Fruit fly (Drosophila melanogaster) whole organism, embryonic: ENCODE data around the gene Rnf146.

Experiments used
- Atf6 ChIP-seq: fragments of 200-800 bp; sonication (Bioruptor generic); IDR thresholded peaks from 2 replicates; pipeline ENCODE4 v1.3.6; 2022; ENCODE audit warnings: missing biosample characterization, missing genetic modification characterization
- Bdp1 ChIP-seq: fragments of 200-800 bp; sonication (Bioruptor generic); optimal IDR thresholded peaks from 3 replicates; lab custom pipeline; 2016; ENCODE audit warnings: missing biosample characterization, missing genetic modification characterization
- Bgb ChIP-seq: fragments of 200-800 bp; sonication (Bioruptor generic); IDR thresholded peaks from 2 replicates; pipeline ENCODE4 v1.3.6; 2022; ENCODE audit warnings: missing biosample characterization, missing genetic modification characterization; ENCODE audit not compliant: partially characterized antibody
- CG11695 ChIP-seq: fragments of 200-800 bp; sonication (Bioruptor generic); IDR thresholded peaks from 3 replicates; pipeline ENCODE4 v1.3.6; 2022; ENCODE audit warnings: missing biosample characterization, missing genetic modification characterization
- CG1233 ChIP-seq: fragments of 200-800 bp; sonication (Bioruptor generic); optimal IDR thresholded peaks from 4 replicates; lab custom pipeline; 2018; ENCODE audit warnings: missing biosample characterization, mild to moderate bottlenecking, missing genetic modification characterization
- CG14441 ChIP-seq: fragments of 200-800 bp; sonication (Bioruptor generic); IDR thresholded peaks from 2 replicates; pipeline ENCODE4 v1.3.6; 2022; ENCODE audit warnings: missing biosample characterization, missing genetic modification characterization
- CG2202 ChIP-seq: fragments of 200-800 bp; sonication (Bioruptor generic); optimal IDR thresholded peaks from 2 replicates; lab custom pipeline; 2018; ENCODE audit warnings: missing biosample characterization, mild to moderate bottlenecking, missing genetic modification characterization
- CG2889 ChIP-seq: fragments of 200-800 bp; sonication (Bioruptor generic); IDR thresholded peaks from 3 replicates; pipeline ENCODE4 v1.3.6; 2022; ENCODE audit warnings: missing biosample characterization, missing genetic modification characterization
- CG32532 ChIP-seq: fragments of 200-800 bp; sonication (Bioruptor generic); IDR thresholded peaks from 2 replicates; pipeline ENCODE4 v1.3.6; 2022; ENCODE audit warnings: missing biosample characterization, missing genetic modification characterization
- CG34376 ChIP-seq: fragments of 200-800 bp; sonication (Bioruptor generic); optimal IDR thresholded peaks from 2 replicates; lab custom pipeline; 2018; ENCODE audit warnings: missing biosample characterization, mild to moderate bottlenecking, missing genetic modification characterization
- CG3847 ChIP-seq: fragments of 200-800 bp; sonication (Bioruptor generic); IDR thresholded peaks from 2 replicates; pipeline ENCODE4 v1.3.6; 2022; ENCODE audit warnings: missing biosample characterization, missing genetic modification characterization
- CG3995 ChIP-seq: fragments of 200-800 bp; sonication (Bioruptor generic); optimal IDR thresholded peaks from 3 replicates; lab custom pipeline; 2016; ENCODE audit warnings: missing biosample characterization, missing genetic modification characterization
- CG5180 ChIP-seq: fragments of 200-800 bp; sonication (Bioruptor generic); optimal IDR thresholded peaks from 3 replicates; lab custom pipeline; 2017; ENCODE audit warnings: missing biosample characterization, missing genetic modification characterization, mild to moderate bottlenecking, moderate library complexity, missing genetic modification reagents
- CG6175 ChIP-seq: fragments of 200-800 bp; sonication (Bioruptor generic); IDR thresholded peaks from 3 replicates; pipeline ENCODE4 v1.3.6; 2022; ENCODE audit warnings: missing biosample characterization, missing genetic modification characterization
- CG7928 ChIP-seq: fragments of 200-800 bp; sonication (Bioruptor generic); optimal IDR thresholded peaks from 2 replicates; lab custom pipeline; 2017; ENCODE audit warnings: missing biosample characterization, mild to moderate bottlenecking, missing genetic modification characterization
- CG7963 ChIP-seq: fragments of 200-800 bp; sonication (Bioruptor generic); IDR thresholded peaks from 3 replicates; pipeline ENCODE4 v1.3.6; 2022; ENCODE audit warnings: missing biosample characterization, missing genetic modification characterization; ENCODE audit not compliant: partially characterized antibody
- CG8765 ChIP-seq: fragments of 200-800 bp; sonication (Bioruptor generic); IDR thresholded peaks from 2 replicates; pipeline ENCODE4 v1.3.6; 2022; ENCODE audit warnings: missing biosample characterization, missing genetic modification characterization
- ERR ChIP-seq: fragments of 200-800 bp; sonication (Bioruptor generic); optimal IDR thresholded peaks from 2 replicates; lab custom pipeline; 2016; ENCODE audit warnings: missing biosample characterization, missing genetic modification characterization
- Gsc ChIP-seq: fragments of 200-800 bp; sonication (Bioruptor generic); IDR thresholded peaks from 2 replicates; pipeline ENCODE4 v1.3.6; 2022; ENCODE audit warnings: missing biosample characterization, missing genetic modification characterization
- Hr78 ChIP-seq, 2 experiments: fragments of 200-800 bp in 1 of 2; fragments of >200 bp in 1 of 2; sonication (Bioruptor generic) in 1 of 2; optimal IDR thresholded peaks; 2 replicates each; lab custom pipeline; 2017 to 2019; ENCODE audit warnings: missing biosample characterization in 2 of 2, missing genetic modification characterization in 2 of 2, mild to moderate bottlenecking in 1 of 2, moderate library complexity in 1 of 2
- Jarid2 ChIP-seq: fragments of 200-800 bp; sonication (Bioruptor generic); optimal IDR thresholded peaks from 3 replicates; lab custom pipeline; 2017; ENCODE audit warnings: mild to moderate bottlenecking, missing biosample characterization, missing genetic modification reagents, missing genetic modification characterization
- Mad ChIP-seq: fragments of 200-800 bp; sonication (Bioruptor generic); optimal IDR thresholded peaks from 2 replicates; lab custom pipeline; 2016; ENCODE audit warnings: missing biosample characterization, missing genetic modification characterization
- Opbp ChIP-seq: fragments of 200-800 bp; sonication (Bioruptor generic); IDR thresholded peaks from 3 replicates; pipeline ENCODE4 v1.3.6; 2022; ENCODE audit warnings: missing biosample characterization, missing genetic modification characterization; ENCODE audit not compliant: partially characterized antibody
- Poxn ChIP-seq: fragments of 200-800 bp; sonication (Bioruptor generic); IDR thresholded peaks from 2 replicates; pipeline ENCODE4 v1.3.6; 2022; ENCODE audit warnings: missing biosample characterization, missing genetic modification characterization
- Ssrp ChIP-seq: fragments of 200-800 bp; sonication (Bioruptor generic); optimal IDR thresholded peaks from 2 replicates; lab custom pipeline; 2018; ENCODE audit warnings: missing biosample characterization, mild to moderate bottlenecking, missing genetic modification characterization, moderate library complexity
- Trl ChIP-seq, 3 experiments: fragments of >200 bp in 2 of 3; fragments of 200-800 bp in 1 of 3; sonication (Bioruptor generic) in 1 of 3; optimal IDR thresholded peaks; 2 replicates in 1 of 3; 3 replicates in 2 of 3; lab custom pipeline; 2016 to 2017; ENCODE audit warnings: missing biosample characterization in 1 of 3, missing genetic modification characterization in 1 of 3
- bigmax ChIP-seq: fragments of 200-800 bp; sonication (Bioruptor generic); optimal IDR thresholded peaks from 2 replicates; lab custom pipeline; 2018; ENCODE audit warnings: missing biosample characterization, mild to moderate bottlenecking, missing genetic modification characterization
- chinmo ChIP-seq: fragments of 200-800 bp; sonication (Bioruptor generic); IDR thresholded peaks from 4 replicates; pipeline ENCODE4 v1.3.6; 2022; ENCODE audit warnings: missing biosample characterization, missing genetic modification characterization; ENCODE audit not compliant: partially characterized antibody
- crp ChIP-seq, 2 experiments: fragments of 200-800 bp; sonication (Bioruptor generic); optimal IDR thresholded peaks; 2 replicates in 1 of 2; 3 replicates in 1 of 2; lab custom pipeline; 2017; ENCODE audit warnings: missing biosample characterization in 2 of 2, missing genetic modification characterization in 2 of 2, mild to moderate bottlenecking in 1 of 2, moderate library complexity in 1 of 2
- exex ChIP-seq: fragments of 200-800 bp; sonication (Bioruptor generic); optimal IDR thresholded peaks from 4 replicates; lab custom pipeline; 2018; ENCODE audit warnings: missing biosample characterization, mild to moderate bottlenecking, missing genetic modification characterization, moderate library complexity
- fru ChIP-seq: fragments of >200 bp; optimal IDR thresholded peaks from 2 replicates; lab custom pipeline; 2017
- ftz-f1 ChIP-seq: fragments of 200-800 bp; sonication (Bioruptor generic); optimal IDR thresholded peaks from 2 replicates; lab custom pipeline; 2016; ENCODE audit warnings: missing biosample characterization, missing genetic modification characterization
- gsb-n ChIP-seq: fragments of 200-800 bp; sonication (Bioruptor generic); optimal IDR thresholded peaks from 3 replicates; lab custom pipeline; 2018; ENCODE audit warnings: missing biosample characterization, mild to moderate bottlenecking, missing genetic modification characterization
- kni ChIP-seq: fragments of 200-800 bp; sonication (Bioruptor generic); optimal IDR thresholded peaks from 3 replicates; lab custom pipeline; 2017; ENCODE audit warnings: mild to moderate bottlenecking, missing biosample characterization, missing genetic modification reagents, missing genetic modification characterization
- lab ChIP-seq: fragments of 200-800 bp; sonication (Bioruptor generic); optimal IDR thresholded peaks from 3 replicates; lab custom pipeline; 2017; ENCODE audit warnings: missing biosample characterization, missing genetic modification characterization, mild to moderate bottlenecking, moderate library complexity, missing genetic modification reagents
- otp ChIP-seq: fragments of 200-800 bp; sonication (Bioruptor generic); IDR thresholded peaks from 3 replicates; pipeline ENCODE4, ENCODE4 v1.3.6; 2022; ENCODE audit warnings: missing biosample characterization, missing genetic modification characterization
- pb ChIP-seq: fragments of 200-800 bp; sonication (Bioruptor generic); optimal IDR thresholded peaks from 3 replicates; lab custom pipeline; 2016; ENCODE audit warnings: missing biosample characterization, missing genetic modification characterization
- pita ChIP-seq: fragments of 200-800 bp; sonication (Bioruptor generic); optimal IDR thresholded peaks from 2 replicates; lab custom pipeline; 2017; ENCODE audit warnings: missing biosample characterization, mild to moderate bottlenecking, missing genetic modification characterization
- prd ChIP-seq, 3 experiments: fragments of >200 bp in 2 of 3; fragments of 200-800 bp in 1 of 3; sonication (Bioruptor generic) in 1 of 3; optimal IDR thresholded peaks in 2 of 3; IDR thresholded peaks in 1 of 3; 2 replicates in 2 of 3; 3 replicates in 1 of 3; pipeline versions ENCODE4 v1.3.6 to Lab custom; 2017 to 2022; ENCODE audit warnings: missing biosample characterization in 1 of 3, missing genetic modification characterization in 1 of 3
- ranshi ChIP-seq: fragments of 200-800 bp; sonication (Bioruptor generic); IDR thresholded peaks from 2 replicates; pipeline ENCODE4 v1.3.6; 2022; ENCODE audit warnings: missing biosample characterization, missing genetic modification characterization
- ro ChIP-seq: fragments of 200-800 bp; sonication (Bioruptor generic); IDR thresholded peaks from 2 replicates; pipeline ENCODE4 v1.3.6; 2022; ENCODE audit warnings: missing biosample characterization, missing genetic modification characterization
- sc ChIP-seq, 3 experiments: fragments of >200 bp in 2 of 3; fragments of 200-800 bp in 1 of 3; sonication (Bioruptor generic) in 1 of 3; optimal IDR thresholded peaks; 2 replicates in 2 of 3; 3 replicates in 1 of 3; lab custom pipeline; 2017; ENCODE audit warnings: mild to moderate bottlenecking in 1 of 3, missing biosample characterization in 1 of 3, missing genetic modification characterization in 1 of 3, missing genetic modification reagents in 1 of 3
- sens ChIP-seq: fragments of 200-800 bp; sonication (Bioruptor generic); peaks from one replicate; lab custom pipeline; 2016; ENCODE audit warnings: missing biosample characterization, missing genetic modification characterization
- sug ChIP-seq: fragments of 200-800 bp; optimal IDR thresholded peaks from 2 replicates; lab custom pipeline; 2019; ENCODE audit warnings: missing biosample characterization, mild to moderate bottlenecking, missing genetic modification characterization, moderate library complexity
- unc-4 ChIP-seq: fragments of 200-800 bp; sonication (Bioruptor generic); IDR thresholded peaks from 2 replicates; pipeline ENCODE4 v1.3.6; 2022; ENCODE audit warnings: missing biosample characterization, missing genetic modification characterization; ENCODE audit not compliant: partially characterized antibody
- vnd ChIP-seq: fragments of 200-800 bp; sonication (Bioruptor generic); IDR thresholded peaks from 3 replicates; pipeline ENCODE4 v1.3.6; 2022; ENCODE audit warnings: missing biosample characterization, missing genetic modification characterization; ENCODE audit not compliant: partially characterized antibody

Rnf146 gene

dm6 chr3L:19649374-19649948, 6.8 kb upstream of the Rnf146 start, which contains the start of gene Oat (continued):
- 0 out of 4 replicates have a peak, but pooled peaks have one; percentile 29 for TF ChIP-seq chinmo
- peak; percentile 87 for TF ChIP-seq ftz-f1
- 0 out of 2 replicates have a peak, but pooled peaks have one; percentile 12 for TF ChIP-seq CG32532 (GFP tag; lab: Robert Waterston, UW)
- TF ChIP-seq Trl (optimal IDR thresholded peaks at IDR 0.05; lab: Kevin White, UChicago), result peak in 1 of 2 experiments; percentile 49
- no peak for TF ChIP-seq Trl (GFP tag; optimal IDR thresholded peaks at IDR 0.05; lab: Kevin White, UChicago)
- TF ChIP-seq CG2202 (tag; lab: Kevin White, UChicago), result no peak
- peak; percentile 46 for TF ChIP-seq Jarid2
- no peak for TF ChIP-seq CG3847 (GFP tag; lab: Robert Waterston, UW)
- no peak for TF ChIP-seq ro (GFP tag; lab: Robert Waterston, UW)
- no peak for TF ChIP-seq vnd (GFP tag; lab: Robert Waterston, UW)
- peak; percentile 39 for TF ChIP-seq sens (GFP tag; lab: Kevin White, UChicago)
- TF ChIP-seq Atf6 (GFP tag; lab: Robert Waterston, UW), result peak; percentile 31; the same call in 1 of the 2 replicates
- peak in 1 of 2 experiments; percentile 68 for TF ChIP-seq Hr78 (GFP tag; optimal IDR thresholded peaks at IDR 0.05; lab: Kevin White, UChicago)
- TF ChIP-seq CG5180, result peak; percentile 88
- no peak for TF ChIP-seq CG14441 (GFP tag; lab: Robert Waterston, UW)
- TF ChIP-seq Opbp (GFP tag; lab: Robert Waterston, UW), result no peak
- no peak for TF ChIP-seq CG11695 (GFP tag; lab: Robert Waterston, UW)
- no peak for TF ChIP-seq crp (GFP tag; optimal IDR thresholded peaks at IDR 0.05; lab: Kevin White, UChicago)
- TF ChIP-seq Bdp1 (GFP tag; lab: Kevin White, UChicago), result no peak
- 0 out of 3 replicates have a peak, but pooled peaks have one; percentile 4 for TF ChIP-seq otp (GFP tag; lab: Robert Waterston, UW)
- no peak for TF ChIP-seq bigmax
- no peak for TF ChIP-seq gsb-n (tag; lab: Kevin White, UChicago)
- TF ChIP-seq CG8765 (GFP tag; lab: Robert Waterston, UW), result peak; percentile 53; the same call in 1 of the 2 replicates
- no peak for TF ChIP-seq Poxn (GFP tag; lab: Robert Waterston, UW)
- TF ChIP-seq lab (GFP tag; lab: Kevin White, UChicago), result no peak
- peak; percentile 50 for TF ChIP-seq CG34376 (GFP tag; lab: Kevin White, UChicago)
- no peak for TF ChIP-seq pita (GFP tag; lab: Kevin White, UChicago)
- TF ChIP-seq CG6175 (GFP tag; lab: Robert Waterston, UW), result no peak
- TF ChIP-seq ERR (GFP tag; lab: Kevin White, UChicago), result peak; percentile 43

dm6 chr3L:19648648-19649047, 6.0 kb upstream of the Rnf146 start:
- TF ChIP-seq Mad (GFP tag; lab: Kevin White, UChicago) (no peak), sug (peak; percentile 98), CG3995 (GFP tag; lab: Kevin White, UChicago) (peak; percentile 19), exex (tag; lab: Kevin White, UChicago) (peak; percentile 73), ranshi (GFP tag; lab: Robert Waterston, UW) (no peak), CG34376 (GFP tag; lab: Kevin White, UChicago) (peak; percentile 25)

DNA sequence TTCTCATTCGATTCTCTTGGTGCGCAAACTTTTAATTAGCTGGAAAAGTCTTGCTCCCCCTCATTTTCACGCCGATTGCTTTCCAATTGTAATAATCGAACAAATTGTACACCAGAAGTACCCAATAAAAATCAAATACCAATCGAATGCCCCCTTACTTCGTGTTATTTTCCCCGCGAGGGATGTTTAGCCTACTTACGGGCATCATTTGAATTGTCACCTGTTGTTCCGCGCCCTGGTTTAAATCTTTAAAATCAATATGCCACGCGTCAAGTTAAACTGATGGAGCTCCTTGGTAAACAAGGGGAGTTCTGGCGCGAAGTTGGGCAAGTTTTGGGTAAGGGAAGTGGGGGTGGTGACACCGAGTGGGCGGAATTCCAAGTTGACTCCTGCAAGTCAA, 3.7 kb upstream of the Rnf146 start:
- TF ChIP-seq CG7928 (GFP tag; lab: Kevin White, UChicago), result peak; percentile 69
- TF ChIP-seq CG1233 (GFP tag; lab: Kevin White, UChicago), result no peak
- no peak for TF ChIP-seq CG2889
- no peak for TF ChIP-seq unc-4 (GFP tag; lab: Robert Waterston, UW)
- TF ChIP-seq Ssrp (tag; lab: Kevin White, UChicago), result no peak
- no peak for TF ChIP-seq Gsc (GFP tag; lab: Robert Waterston, UW)
- 0 out of 3 replicates have a peak, but pooled peaks have one; percentile 16 for TF ChIP-seq CG7963 (GFP tag; lab: Robert Waterston, UW)
- TF ChIP-seq Bgb, result 0 out of 2 replicates have a peak, but pooled peaks have one; percentile 18
- no peak for TF ChIP-seq sug
- TF ChIP-seq prd (optimal IDR thresholded peaks at IDR 0.05; lab: Kevin White, UChicago), result no peak
- no peak for TF ChIP-seq prd (GFP tag; IDR thresholded peaks at IDR 0.05; lab: Robert Waterston, UW)
- TF ChIP-seq pb (GFP tag; lab: Kevin White, UChicago), result no peak
- no peak for TF ChIP-seq CG14441 (GFP tag; lab: Robert Waterston, UW)
- TF ChIP-seq kni (GFP tag; lab: Kevin White, UChicago), result no peak
- no peak for TF ChIP-seq fru (lab: Kevin White, UChicago)
- TF ChIP-seq sc (optimal IDR thresholded peaks at IDR 0.05; lab: Kevin White, UChicago), result no peak
- TF ChIP-seq sc (GFP tag; optimal IDR thresholded peaks at IDR 0.05; lab: Kevin White, UChicago), result no peak
